5 fruit fly cellular contexts compared by ENCODE assay signal in the genomic region with DNA sequence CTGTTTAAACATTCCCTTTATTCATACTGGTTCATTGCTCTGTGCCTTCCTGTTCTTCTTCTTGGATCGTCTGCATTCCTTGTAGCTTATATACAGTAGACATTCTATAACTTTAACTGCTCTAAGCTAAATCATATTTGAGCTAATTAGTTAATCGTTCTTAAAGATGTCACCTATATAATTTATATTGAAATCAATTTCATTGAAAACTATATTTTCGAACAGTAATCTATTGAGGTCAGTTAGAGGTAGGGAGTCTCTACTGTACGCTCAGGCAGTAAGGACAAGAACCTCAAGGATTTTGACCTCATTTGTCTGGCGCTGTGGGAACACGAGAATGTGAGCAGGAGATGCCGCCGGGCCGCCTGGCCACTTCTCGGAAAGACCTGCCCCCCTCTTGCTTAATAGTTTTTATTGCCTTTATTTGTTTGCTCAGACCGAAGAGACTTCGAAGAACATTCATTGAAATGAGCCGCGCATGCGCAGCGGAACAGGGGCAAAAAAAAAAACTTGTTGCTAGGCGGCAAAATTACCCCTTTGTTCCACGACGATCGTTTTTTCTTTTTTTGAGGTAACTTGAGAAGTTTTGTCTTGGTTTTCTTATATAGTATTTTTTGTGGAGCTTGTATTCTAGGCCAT.
TF ChIP-seq lines count a peak whose summit lies in the region.

No protein-coding gene starts in this region.

- TF ChIP-seq CTCF in whole organism, embryonic (GFP tag; optimal IDR thresholded peaks at IDR 0.05; lab: Kevin White, UChicago): no peak

TF ChIP-seq in whole organism, adult, 20 proteins besides CTCF, POLR2A, EP300 and RAD21:
- TF ChIP-seq tj (GFP tag; optimal IDR thresholded peaks at IDR 0.05; lab: Kevin White, UChicago) (peak; percentile 27), CG7101 (tag; optimal IDR thresholded peaks at IDR 0.05; lab: Kevin White, UChicago) (no peak)

TF ChIP-seq in whole organism, embryonic, 481 proteins besides CTCF, POLR2A, EP300 and RAD21 (continues in another document):
- no peak for TF ChIP-seq Gug (GFP tag; IDR thresholded peaks at IDR 0.05; lab: Robert Waterston, UW)
- no peak for TF ChIP-seq CG8089 (GFP tag; optimal IDR thresholded peaks at IDR 0.05; lab: Kevin White, UChicago)
- no peak for TF ChIP-seq Doc3 (GFP tag; IDR thresholded peaks at IDR 0.05; lab: Robert Waterston, UW; ENCODE audit: partially characterized antibody)
- peak; percentile 2 for TF ChIP-seq Ssrp (tag; optimal IDR thresholded peaks at IDR 0.05; lab: Kevin White, UChicago)
- no peak for TF ChIP-seq slbo (GFP tag; IDR thresholded peaks at IDR 0.05; lab: Robert Waterston, UW)
- peak; percentile 37 for TF ChIP-seq CG5245 (GFP tag; optimal IDR thresholded peaks at IDR 0.05; lab: Kevin White, UChicago)
- no peak for TF ChIP-seq maf-S (GFP tag; optimal IDR thresholded peaks at IDR 0.05; lab: Kevin White, UChicago)
- no peak for TF ChIP-seq Hr78 (GFP tag; optimal IDR thresholded peaks at IDR 0.05; lab: Kevin White, UChicago)
- TF ChIP-seq Nf-YC (tag; optimal IDR thresholded peaks at IDR 0.05; lab: Kevin White, UChicago): no peak
- no peak for TF ChIP-seq CG7372 (GFP tag; IDR thresholded peaks at IDR 0.05; lab: Robert Waterston, UW)
- no peak for TF ChIP-seq NC2β (GFP tag; optimal IDR thresholded peaks at IDR 0.05; lab: Kevin White, UChicago)
- TF ChIP-seq CG17612 (GFP tag; IDR thresholded peaks at IDR 0.05; lab: Robert Waterston, UW): peak; percentile 53; the same call in 1 of the 2 replicates
- TF ChIP-seq gfzf (GFP tag; optimal IDR thresholded peaks at IDR 0.05; lab: Kevin White, UChicago): no peak
- no peak for TF ChIP-seq Hr51 (GFP tag; optimal IDR thresholded peaks at IDR 0.05; lab: Kevin White, UChicago)
- TF ChIP-seq aop (GFP tag; IDR thresholded peaks at IDR 0.05; lab: Robert Waterston, UW): no peak
- TF ChIP-seq ttk (GFP tag; IDR thresholded peaks at IDR 0.05; lab: Robert Waterston, UW): no peak
- TF ChIP-seq Awh (GFP tag; IDR thresholded peaks at IDR 0.05; lab: Robert Waterston, UW): no peak
- no peak for TF ChIP-seq CG3995 (GFP tag; optimal IDR thresholded peaks at IDR 0.05; lab: Kevin White, UChicago)
- TF ChIP-seq CG10209 (GFP tag; optimal IDR thresholded peaks at IDR 0.05; lab: Kevin White, UChicago): peak; percentile 14
- 0 out of 2 replicates have a peak, but pooled peaks have one; percentile 31 for TF ChIP-seq vvl (GFP tag; IDR thresholded peaks at IDR 0.05; lab: Robert Waterston, UW)
- TF ChIP-seq gcm2 (GFP tag; optimal IDR thresholded peaks at IDR 0.05; lab: Kevin White, UChicago): no peak

TF ChIP-seq in whole organism, prepupa, 60 proteins besides CTCF, POLR2A, EP300 and RAD21 (continues in another document):
- TF ChIP-seq CG8319 (GFP tag; optimal IDR thresholded peaks at IDR 0.05; lab: Kevin White, UChicago) (peak; percentile 26), fd59A (GFP tag; optimal IDR thresholded peaks at IDR 0.05; lab: Kevin White, UChicago) (peak; percentile 92), CG3919 (GFP tag; optimal IDR thresholded peaks at IDR 0.05; lab: Kevin White, UChicago) (peak; percentile 88), dsx (GFP tag; optimal IDR thresholded peaks at IDR 0.05; lab: Kevin White, UChicago; ENCODE audit: poor library complexity, severe bottlenecking) (peak; percentile 94), dac (GFP tag; optimal IDR thresholded peaks at IDR 0.05; lab: Kevin White, UChicago) (no peak), CG6854 (GFP tag; optimal IDR thresholded peaks at IDR 0.05; lab: Kevin White, UChicago) (no peak), pdm3 (GFP tag; optimal IDR thresholded peaks at IDR 0.05; lab: Kevin White, UChicago) (peak; percentile 78), CG11902 (GFP tag; optimal IDR thresholded peaks at IDR 0.05; lab: Kevin White, UChicago) (peak; percentile 42), Eip78C (GFP tag; lab: Kevin White, UChicago) (peak; percentile 74), CG6276 (GFP tag; optimal IDR thresholded peaks at IDR 0.05; lab: Kevin White, UChicago) (no peak), svp (GFP tag; lab: Kevin White, UChicago) (no peak), CG16779 (tag; optimal IDR thresholded peaks at IDR 0.05; lab: Kevin White, UChicago) (peak; percentile 32), Sox14 (GFP tag; optimal IDR thresholded peaks at IDR 0.05; lab: Kevin White, UChicago) (peak; percentile 79), CG6163 (GFP tag; IDR thresholded peaks at IDR 0.05; lab: Robert Waterston, UW) (peak; percentile 89), CG8632 (GFP tag; optimal IDR thresholded peaks at IDR 0.05; lab: Kevin White, UChicago) (peak; percentile 73), Met (GFP tag; optimal IDR thresholded peaks at IDR 0.05; lab: Kevin White, UChicago) (peak; percentile 72), lz (GFP tag; optimal IDR thresholded peaks at IDR 0.05; lab: Kevin White, UChicago) (peak; percentile 60), CG32006 (GFP tag; optimal IDR thresholded peaks at IDR 0.05; lab: Kevin White, UChicago) (peak; percentile 25), CG31627 (GFP tag; optimal IDR thresholded peaks at IDR 0.05; lab: Kevin White, UChicago) (peak; percentile 55), CG6808 (GFP tag; optimal IDR thresholded peaks at IDR 0.05; lab: Kevin White, UChicago) (peak; percentile 95), Ets96B (tag; optimal IDR thresholded peaks at IDR 0.05; lab: Kevin White, UChicago) (peak; percentile 97)

TF ChIP-seq in whole organism, pupa, 21 proteins besides CTCF, POLR2A, EP300 and RAD21:
- TF ChIP-seq fd96Ca (GFP tag; IDR thresholded peaks at IDR 0.05; lab: Robert Waterston, UW): no peak
- peak; percentile 73 for TF ChIP-seq Pif1B (GFP tag; optimal IDR thresholded peaks at IDR 0.05; lab: Kevin White, UChicago)
- peak; percentile 89 for TF ChIP-seq CG17806 (tag; optimal IDR thresholded peaks at IDR 0.05; lab: Kevin White, UChicago)
- no peak for TF ChIP-seq CG10348 (GFP tag; IDR thresholded peaks at IDR 0.05; lab: Robert Waterston, UW)
- 0 out of 2 replicates have a peak, but pooled peaks have one; percentile 8 for TF ChIP-seq CG32121 (GFP tag; IDR thresholded peaks at IDR 0.05; lab: Robert Waterston, UW)
- TF ChIP-seq CG15710 (tag; optimal IDR thresholded peaks at IDR 0.05; lab: Kevin White, UChicago): peak; percentile 97
- TF ChIP-seq Ets98B (GFP tag; IDR thresholded peaks at IDR 0.05; lab: Robert Waterston, UW): no peak
- peak; percentile 89 for TF ChIP-seq CG13204 (GFP tag; optimal IDR thresholded peaks at IDR 0.05; lab: Kevin White, UChicago)
- TF ChIP-seq gl (tag; optimal IDR thresholded peaks at IDR 0.05; lab: Kevin White, UChicago): peak; percentile 80
- peak; percentile 14 for TF ChIP-seq Pif1A (GFP tag; optimal IDR thresholded peaks at IDR 0.05; lab: Kevin White, UChicago)
- TF ChIP-seq CG8159 (tag; optimal IDR thresholded peaks at IDR 0.05; lab: Kevin White, UChicago): peak; percentile 97
- peak; percentile 53; the same call in 1 of the 2 replicates for TF ChIP-seq CG12605 (GFP tag; IDR thresholded peaks at IDR 0.05; lab: Robert Waterston, UW)
- TF ChIP-seq CG34367 (tag; optimal IDR thresholded peaks at IDR 0.05; lab: Kevin White, UChicago): peak; percentile 92
- TF ChIP-seq rn (GFP tag; IDR thresholded peaks at IDR 0.05; lab: Robert Waterston, UW): no peak
- peak; percentile 66; the same call in 2 of the 3 replicates for TF ChIP-seq CG4496 (GFP tag; IDR thresholded peaks at IDR 0.05; lab: Robert Waterston, UW)
- TF ChIP-seq CG9948 (tag; optimal IDR thresholded peaks at IDR 0.05; lab: Kevin White, UChicago): peak; percentile 89
- peak; percentile 82 for TF ChIP-seq D1 (tag; optimal IDR thresholded peaks at IDR 0.05; lab: Kevin White, UChicago)
- TF ChIP-seq CG14655 (GFP tag; optimal IDR thresholded peaks at IDR 0.05; lab: Kevin White, UChicago): peak; percentile 65
- peak; percentile 100 for TF ChIP-seq EcR (GFP tag; optimal IDR thresholded peaks at IDR 0.05; lab: Kevin White, UChicago)
- peak; percentile 78 for TF ChIP-seq Snoo (tag; optimal IDR thresholded peaks at IDR 0.05; lab: Kevin White, UChicago)
- TF ChIP-seq CG8301 (tag; optimal IDR thresholded peaks at IDR 0.05; lab: Kevin White, UChicago): peak; percentile 49

TF ChIP-seq in whole organism, wandering third instar larva, 38 proteins besides CTCF, POLR2A, EP300 and RAD21 (continues in another document):
- TF ChIP-seq Jra (GFP tag; optimal IDR thresholded peaks at IDR 0.05; lab: Kevin White, UChicago) (peak; percentile 43), OdsH (GFP tag; optimal IDR thresholded peaks at IDR 0.05; lab: Kevin White, UChicago) (peak; percentile 81), tai (GFP tag; optimal IDR thresholded peaks at IDR 0.05; lab: Kevin White, UChicago) (peak; percentile 41), h (GFP tag; optimal IDR thresholded peaks at IDR 0.05; lab: Kevin White, UChicago) (peak; percentile 81), fru (GFP tag; optimal IDR thresholded peaks at IDR 0.05; lab: Kevin White, UChicago) (peak; percentile 84), rgr (GFP tag; optimal IDR thresholded peaks at IDR 0.05; lab: Kevin White, UChicago) (peak; percentile 74), ey (GFP tag; optimal IDR thresholded peaks at IDR 0.05; lab: Kevin White, UChicago) (peak; percentile 79), HLH106 (tag; optimal IDR thresholded peaks at IDR 0.05; lab: Kevin White, UChicago) (peak; percentile 80), br (GFP tag; optimal IDR thresholded peaks at IDR 0.05; lab: Kevin White, UChicago) (peak; percentile 67), pan (optimal IDR thresholded peaks at IDR 0.05; lab: Kevin White, UChicago) (no peak), Abd-B (GFP tag; optimal IDR thresholded peaks at IDR 0.05; lab: Kevin White, UChicago) (no peak), psq (GFP tag; optimal IDR thresholded peaks at IDR 0.05; lab: Kevin White, UChicago) (peak; percentile 71), sage (GFP tag; optimal IDR thresholded peaks at IDR 0.05; lab: Kevin White, UChicago) (peak; percentile 64), CG9705 (GFP tag; optimal IDR thresholded peaks at IDR 0.05; lab: Kevin White, UChicago) (peak; percentile 59), Myc (optimal IDR thresholded peaks at IDR 0.05; lab: Kevin White, UChicago) (no peak), Dif (GFP tag; optimal IDR thresholded peaks at IDR 0.05; lab: Kevin White, UChicago; ENCODE audit: partially characterized antibody) (no peak), lola (GFP tag; optimal IDR thresholded peaks at IDR 0.05; lab: Kevin White, UChicago) (no peak), foxo (GFP tag; optimal IDR thresholded peaks at IDR 0.05; lab: Kevin White, UChicago) (peak in 1 of 2 experiments; percentile 85), Sp1 (GFP tag; optimal IDR thresholded peaks at IDR 0.05; lab: Kevin White, UChicago) (peak; percentile 67), Hr83 (GFP tag; optimal IDR thresholded peaks at IDR 0.05; lab: Kevin White, UChicago; ENCODE audit: poor library complexity, severe bottlenecking) (no peak), Rel (GFP tag; optimal IDR thresholded peaks at IDR 0.05; lab: Kevin White, UChicago) (no peak), Rel (tag; optimal IDR thresholded peaks at IDR 0.05; lab: Kevin White, UChicago) (no peak), dl (GFP tag; optimal IDR thresholded peaks at IDR 0.05; lab: Kevin White, UChicago; ENCODE audit: insufficient read depth in 1 of 2, partially characterized antibody in 2 of 2) (no peak), Hnf4 (GFP tag; optimal IDR thresholded peaks at IDR 0.05; lab: Kevin White, UChicago) (peak; percentile 81), dsf (GFP tag; optimal IDR thresholded peaks at IDR 0.05; lab: Kevin White, UChicago; ENCODE audit: borderline replicate concordance) (no peak)
